Worm (Caenorhabditis elegans) whole organism, early embryonic: ENCODE measurements around the gene F20D6.2.

Experiments used
- B0310.2 ChIP-seq: sonication (generic microtip); optimal IDR thresholded peaks from 2 replicates; lab custom pipeline; 2016; ENCODE audit warnings: mild to moderate bottlenecking, missing genetic modification characterization, missing compliant biosample characterization
- F13C5.2 ChIP-seq: sonication (generic microtip); optimal IDR thresholded peaks from 2 replicates; lab custom pipeline; 2017; ENCODE audit warnings: mild to moderate bottlenecking, missing genetic modification characterization, inconsistent platforms, missing compliant biosample characterization
- aly-1 ChIP-seq: sonication (generic microtip); optimal IDR thresholded peaks from 2 replicates; lab custom pipeline; 2016; ENCODE audit warnings: missing genetic modification characterization, missing compliant biosample characterization
- ama-1 ChIP-seq: fragments of 150-350 bp; optimal IDR thresholded peaks from 2 replicates; lab custom pipeline; 2014
- ceh-13 ChIP-seq: fragments of 200-800 bp; sonication (Bioruptor generic); optimal IDR thresholded peaks from 2 replicates; lab custom pipeline; 2018; ENCODE audit warnings: mild to moderate bottlenecking, missing genetic modification characterization, missing compliant biosample characterization
- ceh-36 ChIP-seq: sonication (generic microtip); optimal IDR thresholded peaks from 2 replicates; lab custom pipeline; 2016; ENCODE audit warnings: missing genetic modification characterization, inconsistent platforms, missing compliant biosample characterization
- ets-7 ChIP-seq: sonication (generic microtip); optimal IDR thresholded peaks from 2 replicates; lab custom pipeline; 2016; ENCODE audit warnings: missing genotype, missing genetic modification characterization, missing compliant biosample characterization
- flt-1 ChIP-seq: fragments of 200-800 bp; sonication (Bioruptor generic); IDR thresholded peaks from 2 replicates; pipeline ENCODE4 v1.3.6; 2022; ENCODE audit warnings: missing genetic modification characterization, missing compliant biosample characterization
- hmg-4 ChIP-seq: fragments of 200-800 bp; sonication (Bioruptor generic); optimal IDR thresholded peaks from 2 replicates; lab custom pipeline; 2018; ENCODE audit warnings: mild to moderate bottlenecking, missing genetic modification characterization, missing compliant biosample characterization
- hnd-1 ChIP-seq: sonication (generic microtip); optimal IDR thresholded peaks from 2 replicates; lab custom pipeline; 2016; ENCODE audit warnings: missing genetic modification characterization, missing compliant biosample characterization
- pes-1 ChIP-seq: fragments of 200-800 bp; sonication (Bioruptor generic); IDR thresholded peaks from 2 replicates; pipeline ENCODE4 v1.3.6; 2022; ENCODE audit warnings: missing genetic modification reagents, missing genetic modification characterization, missing compliant biosample characterization
- sea-1 ChIP-seq: fragments of 200-800 bp; sonication (Bioruptor generic); conservative IDR thresholded peaks from 2 replicates; pipeline ENCODE4 v1.3.6; 2022; ENCODE audit warnings: missing genetic modification characterization, missing compliant biosample characterization
- tbx-11 ChIP-seq: fragments of 200-800 bp; sonication (Bioruptor generic); IDR thresholded peaks from 2 replicates; pipeline ENCODE4 v1.3.6; 2022; ENCODE audit warnings: missing genetic modification characterization, missing compliant biosample characterization
- tbx-37 ChIP-seq: fragments of 200-800 bp; sonication (Bioruptor generic); conservative IDR thresholded peaks from 2 replicates; pipeline ENCODE4 v1.3.6; 2022; ENCODE audit warnings: missing genetic modification reagents, missing genetic modification characterization, missing compliant biosample characterization

- no peak for TF ChIP-seq tbx-11 (GFP tag; lab: Robert Waterston, UW)
- no peak for TF ChIP-seq hmg-4
- TF ChIP-seq sea-1 (GFP tag; lab: Robert Waterston, UW) = no peak
- no peak for TF ChIP-seq hnd-1 (tag; lab: Kevin White, UChicago)
- no peak for TF ChIP-seq ceh-13
- no peak for TF ChIP-seq tbx-37 (GFP tag; lab: Robert Waterston, UW)
- no peak for TF ChIP-seq ets-7 (tag; lab: Kevin White, UChicago)
- TF ChIP-seq aly-1 (tag; lab: Kevin White, UChicago) = no peak
- no peak for TF ChIP-seq B0310.2 (tag; lab: Kevin White, UChicago)
- TF ChIP-seq ceh-36 (tag; lab: Kevin White, UChicago) = no peak
- TF ChIP-seq pes-1 (GFP tag; lab: Robert Waterston, UW) = no peak
- TF ChIP-seq flt-1 (GFP tag; lab: Robert Waterston, UW) = no peak
- TF ChIP-seq ama-1 (lab: Kevin White, UChicago) = no peak
- TF ChIP-seq F13C5.2 (tag; lab: Kevin White, UChicago) = no peak
These were observed 24.1 kb upstream of the F20D6.2 start, which contains the start of gene F20D6.5 for ce11 chrV:8161699-8162098.
